Fruit fly (Drosophila melanogaster) whole organism, embryonic: ENCODE results near the gene Sr-CI.

ENCODE experiments used
- Atf3 ChIP-seq: fragments of 200-800 bp; sonication (Bioruptor generic); optimal IDR thresholded peaks from 3 replicates; lab custom pipeline; 2016; ENCODE audit warnings: missing biosample characterization, missing genetic modification characterization
- Awh ChIP-seq: fragments of 200-800 bp; sonication (Bioruptor generic); IDR thresholded peaks from 2 replicates; pipeline ENCODE4, ENCODE4 v1.3.6; 2022; ENCODE audit warnings: missing biosample characterization, missing genetic modification characterization
- Bdp1 ChIP-seq: fragments of 200-800 bp; sonication (Bioruptor generic); optimal IDR thresholded peaks from 3 replicates; lab custom pipeline; 2016; ENCODE audit warnings: missing biosample characterization, missing genetic modification characterization
- CG10959 ChIP-seq: fragments of 200-800 bp; sonication (Bioruptor generic); IDR thresholded peaks from 2 replicates; pipeline ENCODE4 v1.3.6; 2022; ENCODE audit warnings: missing biosample characterization, missing genetic modification characterization
- CG1233 ChIP-seq: fragments of 200-800 bp; sonication (Bioruptor generic); optimal IDR thresholded peaks from 4 replicates; lab custom pipeline; 2018; ENCODE audit warnings: missing biosample characterization, mild to moderate bottlenecking, missing genetic modification characterization
- CG13296 ChIP-seq: fragments of 200-800 bp; sonication (Bioruptor generic); optimal IDR thresholded peaks from 3 replicates; lab custom pipeline; 2018; ENCODE audit warnings: missing biosample characterization, mild to moderate bottlenecking, missing genetic modification characterization
- CG13424 ChIP-seq: fragments of 200-800 bp; sonication (Bioruptor generic); optimal IDR thresholded peaks from 2 replicates; lab custom pipeline; 2019; ENCODE audit warnings: missing biosample characterization, mild to moderate bottlenecking, missing genetic modification characterization, moderate library complexity
- CG13775 ChIP-seq: fragments of 200-800 bp; sonication (Bioruptor generic); optimal IDR thresholded peaks from 3 replicates; lab custom pipeline; 2017; ENCODE audit warnings: missing biosample characterization, mild to moderate bottlenecking, missing genetic modification characterization
- CG13894 ChIP-seq: fragments of 200-800 bp; sonication (Bioruptor generic); optimal IDR thresholded peaks from 3 replicates; lab custom pipeline; 2018; ENCODE audit warnings: missing biosample characterization, mild to moderate bottlenecking, missing genetic modification characterization, moderate library complexity
- CG15269 ChIP-seq: fragments of 200-800 bp; sonication (Bioruptor generic); optimal IDR thresholded peaks from 2 replicates; lab custom pipeline; 2018; ENCODE audit warnings: missing biosample characterization, mild to moderate bottlenecking, missing genetic modification characterization, moderate library complexity
- CG16813 ChIP-seq: fragments of 200-800 bp; sonication (Bioruptor generic); IDR thresholded peaks from 3 replicates; pipeline ENCODE4 v1.3.6; 2022; ENCODE audit warnings: missing biosample characterization, missing genetic modification characterization; ENCODE audit not compliant: partially characterized antibody
- CG16815 ChIP-seq: fragments of 200-800 bp; sonication (Bioruptor generic); optimal IDR thresholded peaks from 3 replicates; lab custom pipeline; 2017; ENCODE audit warnings: missing biosample characterization, mild to moderate bottlenecking, missing genetic modification characterization
- CG17186 ChIP-seq: fragments of 200-800 bp; sonication (Bioruptor generic); optimal IDR thresholded peaks from 3 replicates; lab custom pipeline; 2017; ENCODE audit warnings: missing biosample characterization, missing genetic modification reagents, missing genetic modification characterization
- CG17612 ChIP-seq: fragments of 200-800 bp; sonication (Bioruptor generic); IDR thresholded peaks from 2 replicates; pipeline ENCODE4 v1.3.6; 2022; ENCODE audit warnings: missing biosample characterization, missing genetic modification characterization
- CG18011 ChIP-seq: fragments of 200-800 bp; sonication (Bioruptor generic); optimal IDR thresholded peaks from 2 replicates; lab custom pipeline; 2017; ENCODE audit warnings: missing biosample characterization, missing genetic modification characterization, mild to moderate bottlenecking, moderate library complexity, missing genotype
- CG18599 ChIP-seq: fragments of 200-800 bp; sonication (Bioruptor generic); optimal IDR thresholded peaks from 3 replicates; lab custom pipeline; 2017; ENCODE audit warnings: missing biosample characterization, missing genetic modification characterization, mild to moderate bottlenecking, moderate library complexity, missing genetic modification reagents
- CG18619 ChIP-seq: fragments of 200-800 bp; sonication (Bioruptor generic); optimal IDR thresholded peaks from 3 replicates; lab custom pipeline; 2017; ENCODE audit warnings: missing biosample characterization, mild to moderate bottlenecking, missing genetic modification characterization
- CG18764 ChIP-seq: fragments of 200-800 bp; sonication (Bioruptor generic); optimal IDR thresholded peaks from 3 replicates; lab custom pipeline; 2016; ENCODE audit warnings: missing biosample characterization, missing genetic modification characterization
- CG2120 ChIP-seq: fragments of 200-800 bp; sonication (Bioruptor generic); optimal IDR thresholded peaks from 3 replicates; lab custom pipeline; 2016; ENCODE audit warnings: missing biosample characterization, missing genetic modification characterization
- CG32532 ChIP-seq: fragments of 200-800 bp; sonication (Bioruptor generic); IDR thresholded peaks from 2 replicates; pipeline ENCODE4 v1.3.6; 2022; ENCODE audit warnings: missing biosample characterization, missing genetic modification characterization
- CG33213 ChIP-seq: fragments of 200-800 bp; sonication (Bioruptor generic); optimal IDR thresholded peaks from 3 replicates; lab custom pipeline; 2016; ENCODE audit warnings: missing biosample characterization, missing genetic modification characterization
- CG4854 ChIP-seq: fragments of 200-800 bp; sonication (Bioruptor generic); optimal IDR thresholded peaks from 2 replicates; lab custom pipeline; 2016; ENCODE audit warnings: missing biosample characterization, missing genetic modification characterization, inconsistent platforms
- CG5180 ChIP-seq: fragments of 200-800 bp; sonication (Bioruptor generic); optimal IDR thresholded peaks from 3 replicates; lab custom pipeline; 2017; ENCODE audit warnings: missing biosample characterization, missing genetic modification characterization, mild to moderate bottlenecking, moderate library complexity, missing genetic modification reagents
- CG6654 ChIP-seq: fragments of 200-800 bp; sonication (Bioruptor generic); optimal IDR thresholded peaks from 2 replicates; lab custom pipeline; 2017; ENCODE audit warnings: missing biosample characterization, mild to moderate bottlenecking, missing genetic modification characterization
- CG7357 ChIP-seq: fragments of 200-800 bp; sonication (Bioruptor generic); IDR thresholded peaks from 3 replicates; pipeline ENCODE4 v1.3.6; 2022; ENCODE audit warnings: missing biosample characterization, missing genetic modification characterization
- CG8765 ChIP-seq: fragments of 200-800 bp; sonication (Bioruptor generic); IDR thresholded peaks from 2 replicates; pipeline ENCODE4 v1.3.6; 2022; ENCODE audit warnings: missing biosample characterization, missing genetic modification characterization
- CG9609 ChIP-seq: fragments of 200-800 bp; sonication (Bioruptor generic); optimal IDR thresholded peaks from 3 replicates; lab custom pipeline; 2016; ENCODE audit warnings: missing biosample characterization, missing genetic modification characterization
- Doc2 ChIP-seq: fragments of 200-800 bp; sonication (Bioruptor generic); IDR thresholded peaks from 2 replicates; pipeline ENCODE4 v1.3.6; 2022; ENCODE audit warnings: missing biosample characterization, missing genetic modification characterization
- Gsc ChIP-seq: fragments of 200-800 bp; sonication (Bioruptor generic); IDR thresholded peaks from 2 replicates; pipeline ENCODE4 v1.3.6; 2022; ENCODE audit warnings: missing biosample characterization, missing genetic modification characterization
- Hmr ChIP-seq: fragments of 200-800 bp; sonication (Bioruptor generic); optimal IDR thresholded peaks from 3 replicates; lab custom pipeline; 2017; ENCODE audit warnings: mild to moderate bottlenecking, missing biosample characterization, missing genetic modification reagents, missing genetic modification characterization
- Meics ChIP-seq: fragments of 200-800 bp; sonication (Bioruptor generic); optimal IDR thresholded peaks from 2 replicates; lab custom pipeline; 2017; ENCODE audit warnings: missing biosample characterization, mild to moderate bottlenecking, missing genetic modification characterization
- NfI ChIP-seq: fragments of 200-800 bp; sonication (Bioruptor generic); optimal IDR thresholded peaks from 3 replicates; lab custom pipeline; 2018; ENCODE audit warnings: missing biosample characterization, mild to moderate bottlenecking, missing genetic modification characterization, moderate library complexity
- Sox102F ChIP-seq: fragments of 200-800 bp; sonication (Bioruptor generic); optimal IDR thresholded peaks from 2 replicates; lab custom pipeline; 2018; ENCODE audit warnings: missing biosample characterization, mild to moderate bottlenecking, missing genetic modification characterization, moderate library complexity
- al ChIP-seq: fragments of 200-800 bp; sonication (Bioruptor generic); IDR thresholded peaks from 2 replicates; pipeline ENCODE4 v1.3.6; 2022; ENCODE audit warnings: missing biosample characterization, missing genetic modification characterization
- ase ChIP-seq: fragments of 200-800 bp; sonication (Bioruptor generic); IDR thresholded peaks from 3 replicates; pipeline ENCODE4 v1.3.6; 2022; ENCODE audit warnings: missing biosample characterization, missing genetic modification characterization
- cas ChIP-seq: fragments of 200-800 bp; sonication (Bioruptor generic); IDR thresholded peaks from 2 replicates; pipeline ENCODE4 v1.3.6; 2022; ENCODE audit warnings: missing biosample characterization, missing genetic modification characterization
- cwo ChIP-seq: fragments of 200-800 bp; sonication (Bioruptor generic); optimal IDR thresholded peaks from 3 replicates; lab custom pipeline; 2017; ENCODE audit warnings: missing biosample characterization, missing genetic modification characterization, mild to moderate bottlenecking, moderate library complexity, missing genetic modification reagents
- dmrt99B ChIP-seq: fragments of 200-800 bp; sonication (Bioruptor generic); optimal IDR thresholded peaks from 2 replicates; lab custom pipeline; 2018; ENCODE audit warnings: missing biosample characterization, mild to moderate bottlenecking, missing genetic modification characterization, moderate library complexity
- fd96Cb ChIP-seq: fragments of 200-800 bp; sonication (Bioruptor generic); optimal IDR thresholded peaks from 2 replicates; lab custom pipeline; 2018; ENCODE audit warnings: missing biosample characterization, mild to moderate bottlenecking, missing genetic modification characterization, moderate library complexity
- ind ChIP-seq: fragments of 200-800 bp; sonication (Bioruptor generic); optimal IDR thresholded peaks from 3 replicates; lab custom pipeline; 2016; ENCODE audit warnings: missing biosample characterization, missing genetic modification characterization
- lab ChIP-seq: fragments of 200-800 bp; sonication (Bioruptor generic); optimal IDR thresholded peaks from 3 replicates; lab custom pipeline; 2017; ENCODE audit warnings: missing biosample characterization, missing genetic modification characterization, mild to moderate bottlenecking, moderate library complexity, missing genetic modification reagents
- maf-S ChIP-seq: fragments of 200-800 bp; sonication (Bioruptor generic); optimal IDR thresholded peaks from 2 replicates; lab custom pipeline; 2016; ENCODE audit warnings: missing biosample characterization, missing genetic modification characterization
- odd ChIP-seq: fragments of 200-800 bp; sonication (Bioruptor generic); optimal IDR thresholded peaks from 2 replicates; lab custom pipeline; 2017; ENCODE audit warnings: missing biosample characterization, mild to moderate bottlenecking, missing genetic modification characterization
- pan ChIP-seq, 4 experiments: fragments of >200 bp in 3 of 4; fragments of 200-800 bp in 1 of 4; sonication (Bioruptor generic) in 1 of 4; optimal IDR thresholded peaks in 3 of 4; IDR thresholded peaks in 1 of 4; 2 replicates each; pipeline versions ENCODE4 v1.3.6 to Lab custom; 2017 to 2022; ENCODE audit warnings: missing biosample characterization in 2 of 4, missing genetic modification characterization in 2 of 4, mixed read lengths in 1 of 4
- prd ChIP-seq, 3 experiments: fragments of >200 bp in 2 of 3; fragments of 200-800 bp in 1 of 3; sonication (Bioruptor generic) in 1 of 3; optimal IDR thresholded peaks in 2 of 3; IDR thresholded peaks in 1 of 3; 2 replicates in 2 of 3; 3 replicates in 1 of 3; pipeline versions ENCODE4 v1.3.6 to Lab custom; 2017 to 2022; ENCODE audit warnings: missing biosample characterization in 1 of 3, missing genetic modification characterization in 1 of 3
- ranshi ChIP-seq: fragments of 200-800 bp; sonication (Bioruptor generic); IDR thresholded peaks from 2 replicates; pipeline ENCODE4 v1.3.6; 2022; ENCODE audit warnings: missing biosample characterization, missing genetic modification characterization
- seq ChIP-seq: fragments of 200-800 bp; sonication (Bioruptor generic); IDR thresholded peaks from 2 replicates; pipeline ENCODE4 v1.3.6; 2022; ENCODE audit warnings: missing biosample characterization, missing genetic modification characterization
- sqz ChIP-seq: fragments of 200-800 bp; sonication (Bioruptor generic); optimal IDR thresholded peaks from 3 replicates; lab custom pipeline; 2018; ENCODE audit warnings: missing biosample characterization, mild to moderate bottlenecking, missing genetic modification characterization
- tx ChIP-seq: fragments of 200-800 bp; sonication (Bioruptor generic); optimal IDR thresholded peaks from 2 replicates; lab custom pipeline; 2016; ENCODE audit warnings: missing biosample characterization, missing genetic modification characterization
- vvl ChIP-seq: fragments of 200-800 bp; sonication (Bioruptor generic); IDR thresholded peaks from 2 replicates; pipeline ENCODE4 v1.3.6; 2022; ENCODE audit warnings: missing biosample characterization, missing genetic modification characterization

Sr-CI gene

dm6 chr2L:4146317-4146716 lies 24.8 kb downstream of the Sr-CI start (continued):
- no peak for TF ChIP-seq CG5180 (GFP tag; lab: Kevin White, UChicago)
- no peak for TF ChIP-seq CG16813
- TF ChIP-seq CG4854 (GFP tag; lab: Kevin White, UChicago), result no peak
- no peak for TF ChIP-seq CG1233
- TF ChIP-seq CG13775 (GFP tag; lab: Kevin White, UChicago), result no peak
- TF ChIP-seq sqz (GFP tag; lab: Kevin White, UChicago), result no peak
- TF ChIP-seq CG18764 (GFP tag; lab: Kevin White, UChicago), result no peak
- no peak for TF ChIP-seq CG33213 (GFP tag; lab: Kevin White, UChicago)
- TF ChIP-seq odd (GFP tag; lab: Kevin White, UChicago), result no peak
- peak; percentile 14 for TF ChIP-seq NfI
- peak; percentile 49 for TF ChIP-seq lab (GFP tag; lab: Kevin White, UChicago)
- no peak for TF ChIP-seq CG16815 (GFP tag; lab: Kevin White, UChicago)
- TF ChIP-seq Doc2, result no peak
- no peak for TF ChIP-seq ase
- TF ChIP-seq CG17612 (GFP tag; lab: Robert Waterston, UW), result no peak
- no peak for TF ChIP-seq CG17186
- peak; percentile 23 for TF ChIP-seq Hmr (GFP tag; lab: Kevin White, UChicago)
- TF ChIP-seq CG10959 (GFP tag; lab: Robert Waterston, UW), result no peak
- TF ChIP-seq CG7357 (GFP tag; lab: Robert Waterston, UW), result no peak
- peak; percentile 53 for TF ChIP-seq dmrt99B (tag; lab: Kevin White, UChicago)
- TF ChIP-seq CG8765 (GFP tag; lab: Robert Waterston, UW), result no peak
- TF ChIP-seq Awh (GFP tag; lab: Robert Waterston, UW), result no peak
- no peak for TF ChIP-seq CG18011
- TF ChIP-seq Bdp1 (GFP tag; lab: Kevin White, UChicago), result no peak
- TF ChIP-seq ind (GFP tag; lab: Kevin White, UChicago), result peak; percentile 2
- TF ChIP-seq CG15269 (tag; lab: Kevin White, UChicago), result peak; percentile 49
- no peak for TF ChIP-seq CG6654 (GFP tag; lab: Kevin White, UChicago)
- no peak for TF ChIP-seq Atf3
- TF ChIP-seq fd96Cb (tag; lab: Kevin White, UChicago), result peak; percentile 5
- TF ChIP-seq maf-S (GFP tag; lab: Kevin White, UChicago), result no peak
- peak; percentile 67 for TF ChIP-seq CG18599 (GFP tag; lab: Kevin White, UChicago)
- TF ChIP-seq cas (GFP tag; lab: Robert Waterston, UW), result no peak
- no peak for TF ChIP-seq CG9609
- TF ChIP-seq Meics, result peak; percentile 30
- TF ChIP-seq vvl (GFP tag; lab: Robert Waterston, UW), result 0 out of 2 replicates have a peak, but pooled peaks have one; percentile 17
- TF ChIP-seq ranshi (GFP tag; lab: Robert Waterston, UW), result no peak
- TF ChIP-seq tx (GFP tag; lab: Kevin White, UChicago), result no peak
- no peak for TF ChIP-seq prd (optimal IDR thresholded peaks at IDR 0.05; lab: Kevin White, UChicago)
- peak; percentile 5; the same call in 1 of the 3 replicates for TF ChIP-seq prd (GFP tag; IDR thresholded peaks at IDR 0.05; lab: Robert Waterston, UW)
- TF ChIP-seq CG2120 (GFP tag; lab: Kevin White, UChicago), result peak; percentile 56
- TF ChIP-seq seq, result no peak
- no peak for TF ChIP-seq CG13296 (GFP tag; lab: Kevin White, UChicago)
- peak; percentile 33 for TF ChIP-seq Sox102F (GFP tag; lab: Kevin White, UChicago)
- TF ChIP-seq CG13424 (tag; lab: Kevin White, UChicago), result peak; percentile 35
- TF ChIP-seq CG13894, result peak; percentile 1
- TF ChIP-seq CG32532 (GFP tag; lab: Robert Waterston, UW), result no peak
- TF ChIP-seq CG18619 (GFP tag; lab: Kevin White, UChicago), result no peak
- no peak for TF ChIP-seq al (GFP tag; lab: Robert Waterston, UW)
- no peak for TF ChIP-seq pan (optimal IDR thresholded peaks at IDR 0.05; lab: Kevin White, UChicago)
- TF ChIP-seq pan (GFP tag; optimal IDR thresholded peaks at IDR 0.05 in 1 of 2, IDR thresholded peaks at IDR 0.05 in 1 of 2), result no peak
- peak; percentile 20 for TF ChIP-seq cwo
- TF ChIP-seq Gsc, result no peak
